Fruit fly (Drosophila melanogaster) whole organism, embryonic: ENCODE measurements around the gene CG6163.

Experiments used
- Adf1 ChIP-seq: fragments of 200-800 bp; sonication (Bioruptor generic); IDR thresholded peaks from 2 replicates; pipeline ENCODE4 v1.3.6; 2022; ENCODE audit warnings: missing biosample characterization, missing genetic modification characterization
- Aef1 ChIP-seq: fragments of 200-800 bp; sonication (Bioruptor generic); IDR thresholded peaks from 3 replicates; pipeline ENCODE4 v1.3.6; 2022; ENCODE audit warnings: missing biosample characterization, missing genetic modification characterization
- Atf-2 ChIP-seq: fragments of 200-800 bp; sonication (Bioruptor generic); optimal IDR thresholded peaks from 2 replicates; lab custom pipeline; 2016; ENCODE audit warnings: missing biosample characterization, missing genetic modification characterization
- Atf3 ChIP-seq: fragments of 200-800 bp; sonication (Bioruptor generic); optimal IDR thresholded peaks from 3 replicates; lab custom pipeline; 2016; ENCODE audit warnings: missing biosample characterization, missing genetic modification characterization
- CG10366 ChIP-seq: fragments of 200-800 bp; sonication (Bioruptor generic); IDR thresholded peaks from 2 replicates; pipeline ENCODE4 v1.3.6; 2022; ENCODE audit warnings: missing biosample characterization, missing genetic modification characterization
- CG10543 ChIP-seq: fragments of 200-800 bp; sonication (Bioruptor generic); optimal IDR thresholded peaks from 3 replicates; lab custom pipeline; 2017; ENCODE audit warnings: missing biosample characterization, mild to moderate bottlenecking, missing genetic modification characterization, moderate library complexity
- CG13424 ChIP-seq: fragments of 200-800 bp; sonication (Bioruptor generic); optimal IDR thresholded peaks from 2 replicates; lab custom pipeline; 2019; ENCODE audit warnings: missing biosample characterization, mild to moderate bottlenecking, missing genetic modification characterization, moderate library complexity
- CG14667 ChIP-seq: fragments of 200-800 bp; sonication (Bioruptor generic); IDR thresholded peaks from 2 replicates; pipeline ENCODE4 v1.3.6; 2022; ENCODE audit warnings: missing biosample characterization, missing genetic modification characterization
- CG14860 ChIP-seq: fragments of 200-800 bp; sonication (Bioruptor generic); IDR thresholded peaks from 3 replicates; pipeline ENCODE4 v1.3.6; 2022; ENCODE audit warnings: missing biosample characterization, missing genetic modification characterization; ENCODE audit not compliant: partially characterized antibody
- CG17359 ChIP-seq: fragments of 200-800 bp; sonication (Bioruptor generic); optimal IDR thresholded peaks from 3 replicates; lab custom pipeline; 2018; ENCODE audit warnings: missing biosample characterization, mild to moderate bottlenecking, missing genetic modification characterization, moderate library complexity
- CG18011 ChIP-seq: fragments of 200-800 bp; sonication (Bioruptor generic); optimal IDR thresholded peaks from 2 replicates; lab custom pipeline; 2017; ENCODE audit warnings: missing biosample characterization, missing genetic modification characterization, mild to moderate bottlenecking, moderate library complexity, missing genotype
- CG18262 ChIP-seq: fragments of 200-800 bp; optimal IDR thresholded peaks from 3 replicates; lab custom pipeline; 2019; ENCODE audit warnings: missing biosample characterization, mild to moderate bottlenecking, missing genetic modification characterization, moderate library complexity
- CG3281 ChIP-seq: fragments of 200-800 bp; sonication (Bioruptor generic); optimal IDR thresholded peaks from 3 replicates; lab custom pipeline; 2017; ENCODE audit warnings: missing biosample characterization, mild to moderate bottlenecking, missing genetic modification characterization
- CG34422 ChIP-seq: fragments of 200-800 bp; sonication (Bioruptor generic); IDR thresholded peaks from 3 replicates; pipeline ENCODE4 v1.3.6; 2022; ENCODE audit warnings: missing biosample characterization, missing genetic modification characterization
- CG3838 ChIP-seq: fragments of 200-800 bp; sonication (Bioruptor generic); optimal IDR thresholded peaks from 3 replicates; lab custom pipeline; 2016; ENCODE audit warnings: missing biosample characterization, missing genetic modification characterization
- CG4404 ChIP-seq: fragments of 200-800 bp; sonication (Bioruptor generic); IDR thresholded peaks from 2 replicates; pipeline ENCODE4 v1.3.6; 2022; ENCODE audit warnings: missing biosample characterization, missing genetic modification characterization
- CG4820 ChIP-seq: fragments of 200-800 bp; sonication (Bioruptor generic); optimal IDR thresholded peaks from 3 replicates; lab custom pipeline; 2016; ENCODE audit warnings: missing biosample characterization, missing genetic modification characterization
- CG5953 ChIP-seq: fragments of 200-800 bp; sonication (Bioruptor generic); IDR thresholded peaks from 2 replicates; pipeline ENCODE4 v1.3.6; 2022; ENCODE audit warnings: missing biosample characterization, missing genetic modification characterization
- CG6765 ChIP-seq: fragments of 200-800 bp; sonication (Bioruptor generic); optimal IDR thresholded peaks from 3 replicates; lab custom pipeline; 2017; ENCODE audit warnings: missing biosample characterization, mild to moderate bottlenecking, missing genetic modification characterization
- CG8281 ChIP-seq: fragments of 200-800 bp; sonication (Bioruptor generic); optimal IDR thresholded peaks from 2 replicates; lab custom pipeline; 2018; ENCODE audit warnings: missing biosample characterization, mild to moderate bottlenecking, missing genetic modification characterization, moderate library complexity
- CG8290 ChIP-seq, 3 experiments: fragments of 200-800 bp; sonication (Bioruptor generic); optimal IDR thresholded peaks; 2 replicates each; lab custom pipeline; 2016 to 2019; ENCODE audit warnings: missing biosample characterization in 3 of 3, missing genetic modification characterization in 3 of 3, mild to moderate bottlenecking in 2 of 3, moderate library complexity in 1 of 3
- CG8765 ChIP-seq: fragments of 200-800 bp; sonication (Bioruptor generic); IDR thresholded peaks from 2 replicates; pipeline ENCODE4 v1.3.6; 2022; ENCODE audit warnings: missing biosample characterization, missing genetic modification characterization
- CG9727 ChIP-seq: fragments of 200-800 bp; sonication (Bioruptor generic); optimal IDR thresholded peaks from 3 replicates; lab custom pipeline; 2017; ENCODE audit warnings: missing biosample characterization, mild to moderate bottlenecking, missing genetic modification characterization
- Camta ChIP-seq: fragments of 200-800 bp; sonication (Bioruptor generic); optimal IDR thresholded peaks from 2 replicates; lab custom pipeline; 2016; ENCODE audit warnings: missing biosample characterization, missing genetic modification characterization
- Chrac-16 ChIP-seq: fragments of 200-800 bp; sonication (Bioruptor generic); optimal IDR thresholded peaks from 3 replicates; lab custom pipeline; 2016; ENCODE audit warnings: missing biosample characterization, missing genetic modification characterization
- D19B ChIP-seq: fragments of 200-800 bp; sonication (Bioruptor generic); optimal IDR thresholded peaks from 2 replicates; lab custom pipeline; 2017; ENCODE audit warnings: missing biosample characterization, mild to moderate bottlenecking, missing genetic modification characterization
- E2f1 ChIP-seq: fragments of 200-800 bp; sonication (Bioruptor generic); IDR thresholded peaks from 2 replicates; pipeline ENCODE4 v1.3.6; 2022; ENCODE audit warnings: missing biosample characterization, missing genetic modification characterization
- Hr39 ChIP-seq: fragments of >200 bp; optimal IDR thresholded peaks from 2 replicates; lab custom pipeline; 2017
- MTF-1 ChIP-seq: fragments of 200-800 bp; sonication (Bioruptor generic); optimal IDR thresholded peaks from 2 replicates; lab custom pipeline; 2018; ENCODE audit warnings: missing biosample characterization, mild to moderate bottlenecking, missing genetic modification characterization, borderline replicate concordance
- NfI ChIP-seq: fragments of 200-800 bp; sonication (Bioruptor generic); optimal IDR thresholded peaks from 3 replicates; lab custom pipeline; 2018; ENCODE audit warnings: missing biosample characterization, mild to moderate bottlenecking, missing genetic modification characterization, moderate library complexity
- Oaz ChIP-seq: fragments of 200-800 bp; sonication (Bioruptor generic); IDR thresholded peaks from 2 replicates; pipeline ENCODE4 v1.3.6; 2022; ENCODE audit warnings: missing biosample characterization, missing genetic modification characterization
- Sry-δ ChIP-seq: fragments of 200-800 bp; sonication (Bioruptor generic); optimal IDR thresholded peaks from 2 replicates; lab custom pipeline; 2016; ENCODE audit warnings: missing biosample characterization, missing genetic modification characterization
- az2 ChIP-seq: fragments of 200-800 bp; sonication (Bioruptor generic); optimal IDR thresholded peaks from 3 replicates; lab custom pipeline; 2016; ENCODE audit warnings: missing biosample characterization, missing genetic modification characterization
- cas ChIP-seq: fragments of 200-800 bp; sonication (Bioruptor generic); IDR thresholded peaks from 2 replicates; pipeline ENCODE4 v1.3.6; 2022; ENCODE audit warnings: missing biosample characterization, missing genetic modification characterization
- ci ChIP-seq: fragments of 200-800 bp; sonication (Bioruptor generic); IDR thresholded peaks from 3 replicates; pipeline ENCODE4 v1.3.6; 2022; ENCODE audit warnings: missing biosample characterization, missing genetic modification characterization
- dati ChIP-seq: fragments of 200-800 bp; sonication (Bioruptor generic); IDR thresholded peaks from 2 replicates; pipeline ENCODE4 v1.3.6; 2022; ENCODE audit warnings: missing biosample characterization, missing genetic modification characterization
- ham ChIP-seq: fragments of 200-800 bp; sonication (Bioruptor generic); IDR thresholded peaks from 2 replicates; pipeline ENCODE4 v1.3.6; 2022; ENCODE audit warnings: missing biosample characterization, missing genetic modification characterization
- maf-S ChIP-seq: fragments of 200-800 bp; sonication (Bioruptor generic); optimal IDR thresholded peaks from 2 replicates; lab custom pipeline; 2016; ENCODE audit warnings: missing biosample characterization, missing genetic modification characterization
- nom ChIP-seq: fragments of 200-800 bp; sonication (Bioruptor generic); optimal IDR thresholded peaks from 2 replicates; lab custom pipeline; 2017; ENCODE audit warnings: missing biosample characterization, missing genetic modification characterization, mild to moderate bottlenecking, moderate library complexity, missing genetic modification reagents
- otp ChIP-seq: fragments of 200-800 bp; sonication (Bioruptor generic); IDR thresholded peaks from 3 replicates; pipeline ENCODE4, ENCODE4 v1.3.6; 2022; ENCODE audit warnings: missing biosample characterization, missing genetic modification characterization
- pan ChIP-seq, 4 experiments: fragments of >200 bp in 3 of 4; fragments of 200-800 bp in 1 of 4; sonication (Bioruptor generic) in 1 of 4; optimal IDR thresholded peaks in 3 of 4; IDR thresholded peaks in 1 of 4; 2 replicates each; pipeline versions ENCODE4 v1.3.6 to Lab custom; 2017 to 2022; ENCODE audit warnings: missing biosample characterization in 2 of 4, missing genetic modification characterization in 2 of 4, mixed read lengths in 1 of 4
- pfk ChIP-seq: fragments of 200-800 bp; sonication (Bioruptor generic); optimal IDR thresholded peaks from 2 replicates; lab custom pipeline; 2018; ENCODE audit warnings: missing biosample characterization, mild to moderate bottlenecking, missing genetic modification characterization, moderate library complexity
- scrt ChIP-seq: fragments of 200-800 bp; sonication (Bioruptor generic); optimal IDR thresholded peaks from 2 replicates; lab custom pipeline; 2018; ENCODE audit warnings: missing biosample characterization, mild to moderate bottlenecking, missing genetic modification characterization, moderate library complexity
- sim ChIP-seq: fragments of 200-800 bp; sonication (Bioruptor generic); IDR thresholded peaks from 2 replicates; pipeline ENCODE4 v1.3.6; 2022; ENCODE audit warnings: missing biosample characterization, missing genetic modification characterization
- slbo ChIP-seq: fragments of 200-800 bp; sonication (Bioruptor generic); IDR thresholded peaks from 2 replicates; pipeline ENCODE4 v1.3.6; 2022; ENCODE audit warnings: missing biosample characterization, missing genetic modification characterization
- sqz ChIP-seq: fragments of 200-800 bp; sonication (Bioruptor generic); optimal IDR thresholded peaks from 3 replicates; lab custom pipeline; 2018; ENCODE audit warnings: missing biosample characterization, mild to moderate bottlenecking, missing genetic modification characterization
- tap ChIP-seq: fragments of 200-800 bp; optimal IDR thresholded peaks from 3 replicates; lab custom pipeline; 2019; ENCODE audit warnings: missing biosample characterization, mild to moderate bottlenecking, missing genetic modification characterization, moderate library complexity
- wor ChIP-seq: fragments of 200-800 bp; sonication (Bioruptor generic); IDR thresholded peaks from 2 replicates; pipeline ENCODE4 v1.3.6; 2022; ENCODE audit warnings: missing biosample characterization, missing genetic modification characterization
- zfh2 ChIP-seq: fragments of 200-800 bp; sonication (Bioruptor generic); optimal IDR thresholded peaks from 2 replicates; lab custom pipeline; 2016; ENCODE audit warnings: missing biosample characterization, missing genetic modification characterization

The CG6163 gene

dm6 chr3L:11369778-11370684 is 5.3 kb upstream of the CG6163 start (continued):
- TF ChIP-seq CG17359 (tag; lab: Kevin White, UChicago) (peak; percentile 63), CG14667 (GFP tag; lab: Robert Waterston, UW) (no peak), Sry-δ (GFP tag; lab: Kevin White, UChicago) (no peak), tap (tag; lab: Kevin White, UChicago) (peak; percentile 44), CG3838 (GFP tag; lab: Kevin White, UChicago) (no peak), NfI (GFP tag; lab: Kevin White, UChicago) (no peak), zfh2 (GFP tag; lab: Kevin White, UChicago) (no peak), ham (no peak), wor (GFP tag; lab: Robert Waterston, UW) (no peak), CG10366 (GFP tag; lab: Robert Waterston, UW) (no peak), CG5953 (GFP tag; lab: Robert Waterston, UW) (no peak), CG6765 (GFP tag; lab: Kevin White, UChicago) (no peak), Camta (GFP tag; lab: Kevin White, UChicago) (no peak), sim (0 out of 2 replicates have a peak, but pooled peaks have one; percentile 53), E2f1 (GFP tag; lab: Robert Waterston, UW) (no peak), Adf1 (GFP tag; lab: Robert Waterston, UW) (no peak), CG8290 (GFP tag; optimal IDR thresholded peaks at IDR 0.05; lab: Kevin White, UChicago) (no peak), CG8290 (tag; optimal IDR thresholded peaks at IDR 0.05; lab: Kevin White, UChicago) (peak in 1 of 2 experiments; percentile 25), Atf-2 (GFP tag; lab: Kevin White, UChicago) (no peak), Oaz (GFP tag; lab: Robert Waterston, UW) (no peak), CG4820 (GFP tag; lab: Kevin White, UChicago) (peak; percentile 40), MTF-1 (no peak), az2 (peak; percentile 8), dati (no peak), CG34422 (no peak), cas (no peak), sqz (GFP tag; lab: Kevin White, UChicago) (peak; percentile 80), CG18011 (GFP tag; lab: Kevin White, UChicago) (no peak), D19B (no peak), CG13424 (tag; lab: Kevin White, UChicago) (no peak), CG10543 (GFP tag; lab: Kevin White, UChicago) (no peak), CG9727 (GFP tag; lab: Kevin White, UChicago) (peak; percentile 23), Hr39 (no peak), CG8281 (tag; lab: Kevin White, UChicago) (peak; percentile 21), slbo (GFP tag; lab: Robert Waterston, UW) (peak; percentile 4; the same call in 1 of the 2 replicates), CG14860 (GFP tag; lab: Robert Waterston, UW) (no peak), CG4404 (GFP tag; lab: Robert Waterston, UW) (no peak), Chrac-16 (no peak), otp (GFP tag; lab: Robert Waterston, UW) (0 out of 3 replicates have a peak, but pooled peaks have one; percentile 7), Aef1 (GFP tag; lab: Robert Waterston, UW) (no peak), CG8765 (GFP tag; lab: Robert Waterston, UW) (no peak), Atf3 (GFP tag; lab: Kevin White, UChicago) (no peak), pfk (no peak), maf-S (no peak), CG3281 (GFP tag; lab: Kevin White, UChicago) (peak; percentile 19), nom (GFP tag; lab: Kevin White, UChicago) (peak; percentile 78), ci (GFP tag; lab: Robert Waterston, UW) (peak; percentile 64), pan (optimal IDR thresholded peaks at IDR 0.05; lab: Kevin White, UChicago) (no peak), pan (GFP tag; optimal IDR thresholded peaks at IDR 0.05 in 1 of 2, IDR thresholded peaks at IDR 0.05 in 1 of 2) (no peak), scrt (GFP tag; lab: Kevin White, UChicago) (no peak), CG18262 (tag; lab: Kevin White, UChicago) (peak; percentile 83)
